Worm (Caenorhabditis elegans): ENCODE measurements around the gene srxa-13.

srxa-13 gene

ce11 chrV:13960916-13961315 lies 31.3 kb downstream of the srxa-13 start, which contains the start of gene srh-24:
Gene srh-24 (minus strand): TSS chrV:13961016.
- TF ChIP-seq set-16 (GFP tag; IDR thresholded peaks at IDR 0.05): no peak
- no peak for TF ChIP-seq daf-16 (GFP tag; optimal IDR thresholded peaks at IDR 0.05)
- TF ChIP-seq daf-16 (tag; optimal IDR thresholded peaks at IDR 0.05): no peak
- no peak for TF ChIP-seq mep-1 (tag; optimal IDR thresholded peaks at IDR 0.05)
- no peak for TF ChIP-seq spr-1 (tag; optimal IDR thresholded peaks at IDR 0.05)
- no peak for TF ChIP-seq arid-1 (GFP tag; conservative IDR thresholded peaks at IDR 0.05)
- no peak for TF ChIP-seq nhr-102 (tag; optimal IDR thresholded peaks at IDR 0.05)
- TF ChIP-seq unc-39 (tag; optimal IDR thresholded peaks at IDR 0.05): no peak
- no peak for TF ChIP-seq ama-1 (optimal IDR thresholded peaks at IDR 0.05)
- TF ChIP-seq dmd-8 (GFP tag; IDR thresholded peaks at IDR 0.05): no peak
- no peak for TF ChIP-seq ZK337.2 (GFP tag; IDR thresholded peaks at IDR 0.05)
- TF ChIP-seq lin-39 (tag; optimal IDR thresholded peaks at IDR 0.05): no peak
- no peak for TF ChIP-seq hlh-11 (tag; optimal IDR thresholded peaks at IDR 0.05)
- TF ChIP-seq spr-3 (GFP tag; optimal IDR thresholded peaks at IDR 0.05): no peak
- no peak for TF ChIP-seq mdt-29 (GFP tag; IDR thresholded peaks at IDR 0.05)
- TF ChIP-seq lsy-2 (tag; optimal IDR thresholded peaks at IDR 0.05): no peak
- no peak for TF ChIP-seq aly-2 (tag; optimal IDR thresholded peaks at IDR 0.05)
- TF ChIP-seq mxl-3 (GFP tag; optimal IDR thresholded peaks at IDR 0.05): no peak
- TF ChIP-seq vab-7 (GFP tag; IDR thresholded peaks at IDR 0.05): no peak
- TF ChIP-seq lin-15B (tag; optimal IDR thresholded peaks at IDR 0.05): no peak
- TF ChIP-seq unc-62 (GFP tag; optimal IDR thresholded peaks at IDR 0.05 in 1 of 2): no peak
- no peak for TF ChIP-seq unc-62 (tag; optimal IDR thresholded peaks at IDR 0.05)

- TF ChIP-seq zfp-3 (GFP tag; conservative IDR thresholded peaks at IDR 0.05) (no peak), dmd-9 (GFP tag; IDR thresholded peaks at IDR 0.05) (no peak), cey-2 (tag; optimal IDR thresholded peaks at IDR 0.05; ENCODE audit: borderline replicate concordance, insufficient read depth) (no peak), ZK546.5 (tag; optimal IDR thresholded peaks at IDR 0.05) (no peak), mxl-3 (GFP tag; optimal IDR thresholded peaks at IDR 0.05) (no peak), hmg-1.1 (GFP tag; IDR thresholded peaks at IDR 0.05) (peak; percentile 63), nhr-6 (tag; optimal IDR thresholded peaks at IDR 0.05) (peak; percentile 35), unc-130 (GFP tag; optimal IDR thresholded peaks at IDR 0.05) (peak; percentile 72), lin-38 (GFP tag; IDR thresholded peaks at IDR 0.05) (peak; percentile 82), Y75B8A.6 (GFP tag; IDR thresholded peaks at IDR 0.05) (no peak), hlh-30 (tag; optimal IDR thresholded peaks at IDR 0.05; ENCODE audit: insufficient read depth) (no peak), unc-62 (GFP tag; optimal IDR thresholded peaks at IDR 0.05 in 1 of 2) (no peak), unc-62 (tag; optimal IDR thresholded peaks at IDR 0.05) (no peak), dmd-6 (GFP tag; IDR thresholded peaks at IDR 0.05) (no peak), Y105C5A.15 (GFP tag; IDR thresholded peaks at IDR 0.05) (no peak), php-3 (GFP tag; IDR thresholded peaks at IDR 0.05) (no peak), F44E2.7 (GFP tag; IDR thresholded peaks at IDR 0.05) (no peak), nhr-42 (GFP tag; IDR thresholded peaks at IDR 0.05) (no peak), ceh-20 (GFP tag; IDR thresholded peaks at IDR 0.05) (no peak), nhr-25 (tag; optimal IDR thresholded peaks at IDR 0.05; ENCODE audit: borderline replicate concordance, insufficient read depth) (no peak), rbr-2 (tag; optimal IDR thresholded peaks at IDR 0.05) (peak; percentile 32), daf-16 (GFP tag; optimal IDR thresholded peaks at IDR 0.05) (no peak), daf-16 (tag; optimal IDR thresholded peaks at IDR 0.05) (peak; percentile 27), mdl-1 (tag; optimal IDR thresholded peaks at IDR 0.05) (no peak), mdt-29 (GFP tag; IDR thresholded peaks at IDR 0.05) (no peak), skn-1 (tag; optimal IDR thresholded peaks at IDR 0.05) (no peak), T20F7.1 (GFP tag; optimal IDR thresholded peaks at IDR 0.05) (no peak), lir-3 (tag; optimal IDR thresholded peaks at IDR 0.05) (no peak), dpl-1 (GFP tag; optimal IDR thresholded peaks at IDR 0.05) (peak; percentile 70), lin-15B (tag; optimal IDR thresholded peaks at IDR 0.05) (no peak), spr-1 (tag; optimal IDR thresholded peaks at IDR 0.05) (peak; percentile 41), daf-8 (GFP tag; IDR thresholded peaks at IDR 0.05) (no peak), mxl-2 (GFP tag; conservative IDR thresholded peaks at IDR 0.05) (no peak), gei-8 (GFP tag; optimal IDR thresholded peaks at IDR 0.05) (no peak), nhr-10 (tag; optimal IDR thresholded peaks at IDR 0.05) (no peak), mes-2 (tag; optimal IDR thresholded peaks at IDR 0.05; ENCODE audit: poor library complexity, severe bottlenecking) (peak; percentile 93)
Observed at ce11 chrV:13961927-13962419, 32.4 kb downstream of the srxa-13 start, which contains the start of the genes algn-13 and R10D12.13. Gene algn-13 (minus strand): TSS chrV:13961977. Gene R10D12.13 (plus strand): TSS chrV:13962417.
